Worm (Caenorhabditis elegans) whole organism, young adult: ENCODE results near the gene F13D12.5.

Experiments
- C17E4.6 ChIP-seq: fragments of 200-800 bp; sonication (Bioruptor generic); IDR thresholded peaks from 2 replicates; pipeline ENCODE4 v1.3.6; 2022; ENCODE audit warnings: missing genetic modification reagents, missing genetic modification characterization, missing compliant biosample characterization
- K12H6.12 ChIP-seq: fragments of 200-800 bp; sonication (Bioruptor generic); optimal IDR thresholded peaks from 2 replicates; lab custom pipeline; 2018; ENCODE audit warnings: mild to moderate bottlenecking, missing genetic modification characterization, missing compliant biosample characterization
- T26A5.8 ChIP-seq: sonication (generic microtip); optimal IDR thresholded peaks from 2 replicates; lab custom pipeline; 2016; ENCODE audit warnings: missing genetic modification characterization, missing compliant biosample characterization
- Y53G8AR.9 ChIP-seq: fragments of 200-800 bp; sonication (Bioruptor generic); conservative IDR thresholded peaks from 2 replicates; pipeline ENCODE4 v1.3.6; 2022; ENCODE audit warnings: missing genetic modification reagents, missing genetic modification characterization, missing compliant biosample characterization
- Y56A3A.18 ChIP-seq: fragments of 200-800 bp; sonication (Bioruptor generic); IDR thresholded peaks from 2 replicates; pipeline ENCODE4 v1.3.6; 2022; ENCODE audit warnings: missing genetic modification reagents, missing genetic modification characterization, missing compliant biosample characterization
- Y95B8A.8 ChIP-seq: fragments of 200-800 bp; sonication (Bioruptor generic); IDR thresholded peaks from 2 replicates; pipeline ENCODE4 v1.3.6; 2022; ENCODE audit warnings: missing genetic modification reagents, missing genetic modification characterization, missing compliant biosample characterization
- ZK185.1 ChIP-seq: sonication (generic microtip); optimal IDR thresholded peaks from 2 replicates; lab custom pipeline; 2016; ENCODE audit warnings: mild to moderate bottlenecking, missing genetic modification characterization, missing compliant biosample characterization; ENCODE audit not compliant: poor library complexity, severe bottlenecking
- atf-7 ChIP-seq: sonication (generic microtip); optimal IDR thresholded peaks from 2 replicates; lab custom pipeline; 2017; ENCODE audit warnings: mild to moderate bottlenecking, missing genetic modification characterization, missing compliant biosample characterization
- athp-1 ChIP-seq: sonication (generic microtip); optimal IDR thresholded peaks from 2 replicates; lab custom pipeline; 2017; ENCODE audit warnings: mild to moderate bottlenecking, missing genetic modification characterization, missing compliant biosample characterization
- cebp-1 ChIP-seq, 2 experiments: fragments of 200-800 bp in 1 of 2; sonication (Bioruptor generic) in 1 of 2; sonication (generic microtip) in 1 of 2; IDR thresholded peaks in 1 of 2; optimal IDR thresholded peaks in 1 of 2; 2 replicates each; pipeline versions ENCODE4 v1.3.6 to Lab custom; 2017 to 2022; ENCODE audit warnings: missing compliant biosample characterization in 2 of 2, missing genetic modification characterization in 2 of 2, mild to moderate bottlenecking in 1 of 2, missing genetic modification reagents in 1 of 2, moderate library complexity in 1 of 2
- chd-7 ChIP-seq: sonication (generic microtip); optimal IDR thresholded peaks from 2 replicates; lab custom pipeline; 2016; ENCODE audit warnings: mild to moderate bottlenecking, missing genetic modification characterization, moderate library complexity, missing compliant biosample characterization
- dox-1 ChIP-seq: fragments of 200-800 bp; sonication (Bioruptor generic); IDR thresholded peaks from 2 replicates; pipeline ENCODE4 v1.3.6; 2022; ENCODE audit warnings: missing genetic modification reagents, missing genetic modification characterization, missing compliant biosample characterization
- efl-1 ChIP-seq: fragments of 150-350 bp; optimal IDR thresholded peaks from 2 replicates; lab custom pipeline; 2014; ENCODE audit warnings: missing biosample characterization, missing genetic modification reagents, missing genetic modification characterization
- egl-18 ChIP-seq: fragments of 200-800 bp; sonication (Bioruptor generic); IDR thresholded peaks from 2 replicates; pipeline ENCODE4 v1.3.6; 2022; ENCODE audit warnings: missing genetic modification reagents, missing genetic modification characterization, missing compliant biosample characterization
- egl-44 ChIP-seq: fragments of 200-800 bp; sonication (Bioruptor generic); IDR thresholded peaks from 2 replicates; pipeline ENCODE4 v1.3.6; 2022; ENCODE audit warnings: missing genetic modification reagents, missing genetic modification characterization, missing compliant biosample characterization
- ekl-4 ChIP-seq: fragments of 200-800 bp; sonication (Bioruptor generic); IDR thresholded peaks from 2 replicates; pipeline ENCODE4 v1.3.6; 2022; ENCODE audit warnings: missing genetic modification reagents, missing genetic modification characterization, missing compliant biosample characterization
- ets-4 ChIP-seq: fragments of 200-800 bp; sonication (Bioruptor generic); optimal IDR thresholded peaks from 2 replicates; lab custom pipeline; 2018; ENCODE audit warnings: mild to moderate bottlenecking, missing genetic modification characterization, missing compliant biosample characterization
- fkh-3 ChIP-seq: sonication (generic microtip); optimal IDR thresholded peaks from 2 replicates; lab custom pipeline; 2016; ENCODE audit warnings: mild to moderate bottlenecking, missing genetic modification characterization, missing compliant biosample characterization
- gei-17 ChIP-seq: fragments of 200-800 bp; sonication (Bioruptor generic); optimal IDR thresholded peaks from 2 replicates; lab custom pipeline; 2018; ENCODE audit warnings: mild to moderate bottlenecking, missing genetic modification characterization, missing compliant biosample characterization
- hmg-1.2 ChIP-seq: fragments of 200-800 bp; sonication (Bioruptor generic); IDR thresholded peaks from 2 replicates; pipeline ENCODE4 v1.3.6; 2022; ENCODE audit warnings: missing genetic modification reagents, missing genetic modification characterization, missing compliant biosample characterization
- let-607 ChIP-seq, 2 experiments: fragments of 200-800 bp in 1 of 2; sonication (Bioruptor generic) in 1 of 2; sonication (generic microtip) in 1 of 2; optimal IDR thresholded peaks; 2 replicates each; lab custom pipeline; 2016 to 2018; ENCODE audit warnings: mild to moderate bottlenecking in 2 of 2, missing compliant biosample characterization in 2 of 2, missing genetic modification characterization in 2 of 2, moderate library complexity in 2 of 2, missing genotype in 1 of 2
- lin-40 ChIP-seq: sonication (generic microtip); optimal IDR thresholded peaks from 2 replicates; lab custom pipeline; 2016; ENCODE audit warnings: missing genetic modification characterization, mild to moderate bottlenecking, missing compliant biosample characterization, missing genotype, missing genetic modification reagents
- madf-8 ChIP-seq: fragments of 200-800 bp; sonication (Bioruptor generic); conservative IDR thresholded peaks from 2 replicates; pipeline ENCODE4 v1.3.6; 2022; ENCODE audit warnings: missing genetic modification reagents, missing genetic modification characterization, missing compliant biosample characterization
- mes-4 ChIP-seq: sonication (generic microtip); optimal IDR thresholded peaks from 2 replicates; lab custom pipeline; 2016; ENCODE audit warnings: missing genotype, missing genetic modification characterization, missing compliant biosample characterization
- nfyb-1 ChIP-seq: fragments of 200-800 bp; sonication (Bioruptor generic); IDR thresholded peaks from 2 replicates; pipeline ENCODE4 v1.3.6; 2022; ENCODE audit warnings: missing genetic modification reagents, missing genetic modification characterization, missing compliant biosample characterization
- repo-1 ChIP-seq: sonication (generic microtip); optimal IDR thresholded peaks from 2 replicates; lab custom pipeline; 2017; ENCODE audit warnings: mild to moderate bottlenecking, missing genetic modification characterization, missing compliant biosample characterization
- snpc-4 ChIP-seq, 5 experiments: fragments of 150-350 bp in 1 of 5; sonication (generic microtip) in 4 of 5; optimal IDR thresholded peaks; 2 replicates each; lab custom pipeline; 2014 to 2018; ENCODE audit warnings: missing genetic modification characterization in 5 of 5, missing biosample characterization in 3 of 5, antibody characterized with exemption in 2 of 5, mild to moderate bottlenecking in 2 of 5, missing compliant biosample characterization in 2 of 5, missing genotype in 2 of 5, moderate library complexity in 2 of 5, missing genetic modification reagents in 1 of 5
- tlf-1 ChIP-seq: fragments of 200-800 bp; sonication (Bioruptor generic); optimal IDR thresholded peaks from 2 replicates; lab custom pipeline; 2018; ENCODE audit warnings: mild to moderate bottlenecking, missing genetic modification characterization, missing compliant biosample characterization
- ztf-18 ChIP-seq: sonication (generic microtip); optimal IDR thresholded peaks from 2 replicates; lab custom pipeline; 2016; ENCODE audit warnings: missing genotype, mild to moderate bottlenecking, missing genetic modification characterization, missing compliant biosample characterization
- ztf-26 ChIP-seq: sonication (generic microtip); optimal IDR thresholded peaks from 2 replicates; lab custom pipeline; 2017; ENCODE audit warnings: missing genetic modification characterization, missing compliant biosample characterization

The F13D12.5 gene

ce11 chrII:11731174-11731724, 4.6 kb downstream of the F13D12.5 start (continued):
- TF ChIP-seq ekl-4 (GFP tag; lab: Robert Waterston, UW): peak; percentile 50; the same call in 1 of the 2 replicates
- peak; percentile 59 for TF ChIP-seq ZK185.1 (tag; lab: Kevin White, UChicago)
- TF ChIP-seq madf-8 (GFP tag; lab: Robert Waterston, UW): no peak
- TF ChIP-seq chd-7: peak; percentile 53
- TF ChIP-seq athp-1 (tag; lab: Kevin White, UChicago): peak; percentile 42
- peak; percentile 61; the same call in 1 of the 2 replicates for TF ChIP-seq Y56A3A.18 (GFP tag; lab: Robert Waterston, UW)
- TF ChIP-seq ets-4 (GFP tag; lab: Kevin White, UChicago): no peak
- TF ChIP-seq fkh-3 (tag; lab: Kevin White, UChicago): peak; percentile 39
- no peak for TF ChIP-seq snpc-4 (GFP tag; optimal IDR thresholded peaks at IDR 0.05; lab: Kevin White, UChicago)
- peak in 1 of 4 experiments; percentile 13 for TF ChIP-seq snpc-4 (tag; optimal IDR thresholded peaks at IDR 0.05; lab: Kevin White, UChicago)
- TF ChIP-seq lin-40 (tag; lab: Kevin White, UChicago): peak; percentile 63
- peak; percentile 47 for TF ChIP-seq tlf-1
- TF ChIP-seq dox-1 (GFP tag; lab: Robert Waterston, UW): 0 out of 2 replicates have a peak, but pooled peaks have one; percentile 33
- TF ChIP-seq let-607 (tag; optimal IDR thresholded peaks at IDR 0.05; lab: Kevin White, UChicago): peak in 1 of 2 experiments; percentile 9
- peak; percentile 26 for TF ChIP-seq T26A5.8 (tag; lab: Kevin White, UChicago)
- TF ChIP-seq C17E4.6 (GFP tag; lab: Robert Waterston, UW): 0 out of 2 replicates have a peak, but pooled peaks have one; percentile 6
- peak; percentile 6 for TF ChIP-seq K12H6.12 (tag; lab: Kevin White, UChicago)
- TF ChIP-seq ztf-18 (tag; lab: Kevin White, UChicago): peak; percentile 27
- TF ChIP-seq efl-1: no peak
- peak; percentile 15; the same call in 1 of the 2 replicates for TF ChIP-seq hmg-1.2
- peak; percentile 92; the same call in 1 of the 2 replicates for TF ChIP-seq Y53G8AR.9 (GFP tag; lab: Robert Waterston, UW)
- peak; percentile 80 for TF ChIP-seq repo-1 (tag; lab: Kevin White, UChicago)
- TF ChIP-seq atf-7 (tag; lab: Kevin White, UChicago): peak; percentile 20
- TF ChIP-seq nfyb-1 (GFP tag; lab: Robert Waterston, UW): peak; percentile 72
- TF ChIP-seq gei-17 (GFP tag; lab: Kevin White, UChicago): peak; percentile 67
- peak; percentile 49 for TF ChIP-seq ztf-26 (tag; lab: Kevin White, UChicago)
- TF ChIP-seq Y95B8A.8 (GFP tag; lab: Robert Waterston, UW): peak; percentile 49; the same call in 1 of the 2 replicates
- TF ChIP-seq, all 124 proteins: peak for 35

DNA sequence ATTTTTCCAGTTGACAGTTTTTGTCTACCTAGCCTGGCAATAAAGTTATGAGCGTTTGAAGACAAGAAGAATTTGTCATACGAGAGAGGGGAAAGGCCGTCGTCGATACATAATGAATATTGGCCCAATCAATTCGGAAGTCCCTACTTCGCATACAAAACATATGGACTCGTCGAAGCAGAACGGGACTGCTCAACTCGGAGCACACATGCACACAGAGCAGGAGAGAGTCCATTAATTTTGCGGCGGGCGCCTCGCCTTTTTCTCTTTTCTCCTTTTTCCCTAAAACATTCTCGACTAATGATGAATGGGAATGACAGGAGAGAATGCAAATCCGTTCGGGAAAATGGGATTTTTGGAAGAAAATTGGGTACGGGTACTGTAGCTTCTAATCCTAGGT, 5.9 kb downstream of the F13D12.5 start, which contains the start of gene F13D12.8:
Gene F13D12.8, minus strand, starts transcription at position 82 of the 400 bp plus-strand sequence.
- no peak for TF ChIP-seq egl-44 (GFP tag; lab: Robert Waterston, UW)
- no peak for TF ChIP-seq snpc-4 (GFP tag; optimal IDR thresholded peaks at IDR 0.05; lab: Kevin White, UChicago)
- peak in 1 of 4 experiments; percentile 14 for TF ChIP-seq snpc-4 (tag; optimal IDR thresholded peaks at IDR 0.05; lab: Kevin White, UChicago)

DNA sequence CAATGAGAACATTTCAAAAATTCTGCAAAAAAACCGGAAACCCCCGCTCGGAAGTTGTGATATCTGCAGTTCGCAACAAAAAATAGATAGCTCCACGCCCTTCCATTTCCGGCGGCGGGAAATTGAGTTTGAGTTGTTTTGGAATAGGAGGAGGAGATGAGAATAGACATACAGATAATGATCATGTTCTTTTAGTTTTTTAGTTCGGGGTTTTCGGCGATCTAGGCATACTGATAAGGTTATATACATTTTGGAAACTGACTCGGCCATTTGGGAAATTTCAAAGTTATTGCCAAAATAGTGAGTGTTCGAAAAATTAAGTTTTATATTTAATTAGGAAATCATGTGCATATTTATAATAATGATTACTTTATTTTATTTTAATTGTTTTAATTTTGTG, 7.2 kb downstream of the F13D12.5 start:
- no peak for TF ChIP-seq ets-4 (GFP tag; lab: Kevin White, UChicago)
- no peak for TF ChIP-seq egl-18 (GFP tag; lab: Robert Waterston, UW)
- TF ChIP-seq mes-4 (tag; lab: Kevin White, UChicago): no peak

DNA sequence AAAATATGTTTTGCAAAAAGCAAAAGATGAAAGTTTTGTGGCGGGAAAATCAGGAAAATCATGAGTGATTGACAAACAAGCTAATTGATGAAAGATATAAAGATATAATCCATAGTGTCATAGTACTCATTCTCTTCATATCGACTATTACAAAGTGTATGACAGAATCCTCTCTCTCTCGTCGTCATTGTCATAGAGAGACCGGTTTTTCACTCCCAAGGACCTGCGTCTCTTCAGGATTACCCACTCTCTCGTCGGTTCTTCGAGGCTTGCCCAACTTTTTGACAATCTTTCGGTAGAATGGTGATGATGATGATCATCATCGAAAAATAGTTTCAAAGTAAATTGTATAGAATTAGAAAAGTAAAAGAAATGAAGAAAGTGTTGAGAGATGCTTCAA, 10.7 kb downstream of the F13D12.5 start:
- TF ChIP-seq cebp-1 (GFP tag; IDR thresholded peaks at IDR 0.05; lab: Robert Waterston, UW) (no peak), cebp-1 (tag; optimal IDR thresholded peaks at IDR 0.05; lab: Kevin White, UChicago) (no peak), lin-40 (tag; lab: Kevin White, UChicago) (peak; percentile 15), hmg-1.2 (peak; percentile 82), atf-7 (tag; lab: Kevin White, UChicago) (no peak)
